Worm (Caenorhabditis elegans) whole organism, L4 larva: ENCODE results near the gene trpl-5.

ENCODE experiments used
- F26F4.8 ChIP-seq: fragments of 200-800 bp; sonication (Bioruptor generic); conservative IDR thresholded peaks from 2 replicates; pipeline ENCODE4 v1.3.6; 2022; ENCODE audit warnings: missing genetic modification characterization, missing compliant biosample characterization
- F49E8.2 ChIP-seq: sonication (generic microtip); optimal IDR thresholded peaks from 2 replicates; lab custom pipeline; 2016; ENCODE audit warnings: missing compliant biosample characterization, mild to moderate bottlenecking, missing genetic modification characterization, borderline replicate concordance
- Y5F2A.4 ChIP-seq: fragments of 200-800 bp; sonication (Bioruptor generic); optimal IDR thresholded peaks from 2 replicates; lab custom pipeline; 2018; ENCODE audit warnings: mild to moderate bottlenecking, missing genetic modification characterization, missing compliant biosample characterization
- aly-2 ChIP-seq: sonication (generic microtip); optimal IDR thresholded peaks from 2 replicates; lab custom pipeline; 2018; ENCODE audit warnings: missing biosample characterization, missing genetic modification characterization
- ama-1 ChIP-seq: fragments of 150-350 bp; optimal IDR thresholded peaks from 2 replicates; lab custom pipeline; 2014; ENCODE audit warnings: inconsistent platforms, mixed read lengths
- attf-4 ChIP-seq: sonication (generic microtip); optimal IDR thresholded peaks from 3 replicates; lab custom pipeline; 2017; ENCODE audit warnings: missing biosample characterization, missing genetic modification characterization
- ces-1 ChIP-seq: fragments of 150-350 bp; sonication (generic microtip); optimal IDR thresholded peaks from 4 replicates; lab custom pipeline; 2014; ENCODE audit warnings: missing biosample characterization, missing genetic modification reagents, missing genetic modification characterization
- daf-16 ChIP-seq, 3 experiments: sonication (generic microtip); optimal IDR thresholded peaks; 2 replicates each; lab custom pipeline; 2016 to 2017; ENCODE audit warnings: missing genetic modification characterization in 3 of 3, missing genetic modification reagents in 3 of 3, mild to moderate bottlenecking in 2 of 3, missing compliant biosample characterization in 2 of 3, missing biosample characterization in 1 of 3, moderate library complexity in 1 of 3
- dmd-8 ChIP-seq: fragments of 200-800 bp; sonication (Bioruptor generic); IDR thresholded peaks from 2 replicates; pipeline ENCODE4 v1.3.6; 2022; ENCODE audit warnings: missing genetic modification characterization, missing compliant biosample characterization
- dpl-1 ChIP-seq: fragments of 150-350 bp; optimal IDR thresholded peaks from 2 replicates; lab custom pipeline; 2014; ENCODE audit warnings: missing biosample characterization, missing genetic modification reagents, missing genetic modification characterization
- egl-43 ChIP-seq: fragments of 200-800 bp; sonication (Bioruptor generic); IDR thresholded peaks from 2 replicates; pipeline ENCODE4 v1.3.6; 2022; ENCODE audit warnings: missing genetic modification reagents, missing genetic modification characterization, missing compliant biosample characterization
- hif-1 ChIP-seq, 2 experiments: sonication (generic microtip); optimal IDR thresholded peaks; 2 replicates each; lab custom pipeline; 2016 to 2017; ENCODE audit warnings: missing compliant biosample characterization in 2 of 2, missing genetic modification characterization in 2 of 2, missing genetic modification reagents in 2 of 2, missing genotype in 2 of 2, mild to moderate bottlenecking in 1 of 2
- lin-13 ChIP-seq: fragments of 150-350 bp; optimal IDR thresholded peaks from 2 replicates; lab custom pipeline; 2014; ENCODE audit warnings: missing biosample characterization, missing genetic modification reagents, missing genetic modification characterization
- lin-38 ChIP-seq: fragments of 200-800 bp; sonication (Bioruptor generic); IDR thresholded peaks from 2 replicates; pipeline ENCODE4 v1.3.6; 2022; ENCODE audit warnings: missing genetic modification reagents, missing genetic modification characterization, missing compliant biosample characterization
- lin-39 ChIP-seq: fragments of 150-350 bp; optimal IDR thresholded peaks from 2 replicates; lab custom pipeline; 2014; ENCODE audit warnings: missing biosample characterization, missing genetic modification reagents, missing genetic modification characterization
- madf-5 ChIP-seq, 2 experiments: fragments of 200-800 bp; sonication (Bioruptor generic); IDR thresholded peaks; 2 replicates each; pipeline ENCODE4 v1.3.6; 2022; ENCODE audit warnings: missing compliant biosample characterization in 2 of 2, missing genetic modification characterization in 2 of 2
- mdl-1 ChIP-seq, 2 experiments: fragments of 150-350 bp in 1 of 2; sonication (generic microtip) in 1 of 2; optimal IDR thresholded peaks; 2 replicates each; lab custom pipeline; 2014 to 2017; ENCODE audit warnings: missing biosample characterization in 2 of 2, missing genetic modification characterization in 2 of 2
- mdt-29 ChIP-seq: fragments of 200-800 bp; sonication (Bioruptor generic); IDR thresholded peaks from 2 replicates; pipeline ENCODE4 v1.3.6; 2022; ENCODE audit warnings: missing genetic modification reagents, missing genetic modification characterization, missing compliant biosample characterization
- mxl-3 ChIP-seq: fragments of 200-800 bp; sonication (Bioruptor generic); optimal IDR thresholded peaks from 2 replicates; lab custom pipeline; 2018; ENCODE audit warnings: mild to moderate bottlenecking, missing genetic modification characterization, missing compliant biosample characterization
- nhr-111 ChIP-seq: fragments of 200-800 bp; sonication (Bioruptor generic); optimal IDR thresholded peaks from 2 replicates; lab custom pipeline; 2018; ENCODE audit warnings: mild to moderate bottlenecking, missing genetic modification characterization, missing compliant biosample characterization
- nhr-237 ChIP-seq: sonication (generic microtip); optimal IDR thresholded peaks from 2 replicates; lab custom pipeline; 2017; ENCODE audit warnings: missing biosample characterization, missing genetic modification characterization
- nhr-42 ChIP-seq: fragments of 200-800 bp; sonication (Bioruptor generic); IDR thresholded peaks from 2 replicates; pipeline ENCODE4 v1.3.6; 2022; ENCODE audit warnings: missing genetic modification characterization, missing compliant biosample characterization
- rbr-2 ChIP-seq: sonication (generic microtip); optimal IDR thresholded peaks from 2 replicates; lab custom pipeline; 2016; ENCODE audit warnings: missing genotype, missing genetic modification characterization, missing compliant biosample characterization
- spr-3 ChIP-seq: fragments of 200-800 bp; sonication (Bioruptor generic); optimal IDR thresholded peaks from 2 replicates; lab custom pipeline; 2018; ENCODE audit warnings: mild to moderate bottlenecking, missing genetic modification characterization, missing compliant biosample characterization
- tra-1 ChIP-seq: fragments of 200-800 bp; sonication (Bioruptor generic); IDR thresholded peaks from 2 replicates; pipeline ENCODE4 v1.3.6; 2022; ENCODE audit warnings: missing genetic modification reagents, missing genetic modification characterization, missing compliant biosample characterization
- zfp-2 ChIP-seq: sonication (generic microtip); optimal IDR thresholded peaks from 2 replicates; lab custom pipeline; 2016; ENCODE audit warnings: mild to moderate bottlenecking, missing genetic modification characterization, missing compliant biosample characterization
- zip-11 ChIP-seq: fragments of 200-800 bp; sonication (Bioruptor generic); IDR thresholded peaks from 2 replicates; pipeline ENCODE4 v1.3.6; 2022; ENCODE audit warnings: missing genetic modification characterization, missing compliant biosample characterization
- zip-2 ChIP-seq: fragments of 150-350 bp; optimal IDR thresholded peaks from 2 replicates; lab custom pipeline; 2014; ENCODE audit warnings: missing biosample characterization, missing genetic modification characterization

The trpl-5 gene

DNA sequence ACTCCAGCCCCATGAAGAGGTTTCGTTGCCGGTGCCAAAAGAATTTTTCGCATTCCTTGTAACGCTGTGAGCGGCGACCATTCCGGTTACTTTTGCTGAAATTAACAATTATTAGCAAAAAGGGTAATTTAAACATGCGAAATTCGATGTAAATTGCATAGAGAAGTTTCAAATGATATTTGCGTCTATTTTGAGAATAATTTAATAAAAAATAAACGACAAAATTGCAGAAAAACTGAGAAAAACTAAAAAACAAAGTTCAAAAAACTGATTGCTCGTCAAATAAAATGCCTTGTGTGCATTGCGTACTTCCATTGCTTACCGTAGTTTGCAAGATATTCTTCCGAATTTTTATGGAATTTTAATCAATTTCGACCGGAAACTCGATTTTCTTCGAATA is 44.9 kb downstream of the trpl-5 start, which contains the start of gene bath-24:
Gene bath-24 (minus strand): TSS at position 101 of the 400 bp plus-strand sequence.
- TF ChIP-seq aly-2 (tag; lab: Kevin White, UChicago) (no peak), hif-1 (tag; optimal IDR thresholded peaks at IDR 0.05; lab: Kevin White, UChicago) (no peak), mxl-3 (GFP tag; lab: Kevin White, UChicago) (no peak), madf-5 (GFP tag; IDR thresholded peaks at IDR 0.05; lab: Robert Waterston, UW) (no peak), attf-4 (tag; lab: Kevin White, UChicago) (no peak), zip-2 (tag; lab: Kevin White, UChicago) (no peak)

DNA sequence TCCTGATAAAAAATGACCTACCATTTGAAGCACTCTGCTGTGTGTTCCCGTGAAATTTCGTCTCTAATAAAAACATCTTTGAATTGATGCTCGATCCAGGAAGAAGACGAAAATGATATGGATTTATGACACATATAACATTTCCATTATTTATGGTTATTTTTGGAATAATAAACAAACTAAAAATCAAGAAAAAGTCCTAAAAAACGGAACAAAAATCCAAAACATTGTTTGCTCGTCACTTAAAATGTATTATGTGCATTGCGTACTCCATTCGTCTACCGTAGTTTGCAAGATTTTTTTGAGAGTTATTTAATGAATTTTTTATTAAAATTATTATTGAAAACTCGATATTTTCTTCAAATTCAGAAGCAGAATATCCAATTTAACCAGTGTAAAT is 48.0 kb downstream of the trpl-5 start, which contains the start of gene bath-20:
Gene bath-20 (minus strand): TSS at position 101 of the 400 bp plus-strand sequence.
- TF ChIP-seq ama-1 (lab: Kevin White, UChicago) (no peak), Y5F2A.4 (no peak), ces-1 (no peak), dpl-1 (GFP tag; lab: Kevin White, UChicago) (no peak), lin-38 (GFP tag; lab: Robert Waterston, UW) (no peak), F49E8.2 (tag; lab: Kevin White, UChicago) (no peak), nhr-111 (no peak), daf-16 (GFP tag; optimal IDR thresholded peaks at IDR 0.05; lab: Kevin White, UChicago) (no peak), daf-16 (tag; optimal IDR thresholded peaks at IDR 0.05; lab: Kevin White, UChicago) (no peak), dmd-8 (no peak), rbr-2 (tag; lab: Kevin White, UChicago) (no peak), mdl-1 (tag; optimal IDR thresholded peaks at IDR 0.05; lab: Kevin White, UChicago) (no peak), egl-43 (GFP tag; lab: Robert Waterston, UW) (no peak), zfp-2 (tag; lab: Kevin White, UChicago) (no peak)

DNA sequence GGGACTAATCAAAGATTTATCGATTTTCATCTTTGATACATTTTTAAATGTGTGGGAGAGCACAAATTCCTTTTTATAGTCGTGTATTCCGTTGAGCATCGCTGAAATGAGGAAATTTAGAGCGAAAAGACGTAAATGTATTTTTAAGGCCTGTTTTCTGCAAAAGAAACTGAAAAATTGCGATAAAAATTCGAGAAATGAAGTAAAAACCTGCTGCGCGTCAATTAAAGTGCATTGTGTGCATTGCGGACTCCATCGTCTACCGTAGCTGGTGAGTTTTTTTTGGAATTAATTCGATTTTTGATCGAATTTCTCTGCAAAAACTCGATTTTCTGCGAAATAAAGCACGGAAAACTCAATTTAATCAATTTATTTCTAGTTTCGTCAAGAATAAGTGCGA is 51.1 kb downstream of the trpl-5 start, which contains the start of gene bath-19:
Gene bath-19 (minus strand): TSS at position 101 of the 400 bp plus-strand sequence.
- TF ChIP-seq zip-2 (tag; lab: Kevin White, UChicago): no peak
- TF ChIP-seq lin-13: no peak
- TF ChIP-seq tra-1: no peak
- no peak for TF ChIP-seq zip-11
- no peak for TF ChIP-seq hif-1 (tag; optimal IDR thresholded peaks at IDR 0.05; lab: Kevin White, UChicago)
- TF ChIP-seq dpl-1 (GFP tag; lab: Kevin White, UChicago): no peak
- TF ChIP-seq spr-3 (GFP tag; lab: Kevin White, UChicago): no peak
- TF ChIP-seq nhr-237 (tag; lab: Kevin White, UChicago): no peak
- no peak for TF ChIP-seq lin-39 (tag; lab: Kevin White, UChicago)
- no peak for TF ChIP-seq F26F4.8 (GFP tag; lab: Robert Waterston, UW)
- no peak for TF ChIP-seq mdt-29 (GFP tag; lab: Robert Waterston, UW)
- TF ChIP-seq nhr-42 (GFP tag; lab: Robert Waterston, UW): no peak
